Fruit fly (Drosophila melanogaster): ENCODE results near the gene CG11977.

CG11977 gene

DNA sequence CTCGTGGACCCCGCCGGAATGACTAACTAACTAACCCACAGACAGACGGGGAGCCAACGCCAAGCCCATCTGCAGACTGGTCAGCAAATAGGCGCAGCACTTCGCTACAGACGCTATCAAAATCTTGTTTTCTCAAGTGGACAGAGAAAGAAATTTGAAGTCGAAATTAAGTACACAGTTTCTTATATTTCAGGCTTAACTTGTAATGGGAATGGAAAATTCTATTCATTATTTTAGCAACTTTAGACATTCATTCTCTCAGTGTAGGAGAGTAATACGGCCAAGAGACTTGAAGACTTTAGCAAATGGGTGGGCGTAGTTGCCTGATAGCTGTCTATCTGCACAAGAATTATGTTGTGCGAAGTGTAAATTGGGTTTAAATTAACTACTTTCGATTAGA lies 39.2 kb upstream of the CG11977 start:
- TF ChIP-seq Mrtf (GFP tag; IDR thresholded peaks at IDR 0.05) = no peak
- peak; percentile 8 for TF ChIP-seq gem (tag; optimal IDR thresholded peaks at IDR 0.05)
- TF ChIP-seq bsh (GFP tag; optimal IDR thresholded peaks at IDR 0.05) = peak in 1 of 2 experiments; percentile 53
- TF ChIP-seq danr (GFP tag; IDR thresholded peaks at IDR 0.05) = no peak
- peak; percentile 54 for TF ChIP-seq Ets65A (GFP tag)
- TF ChIP-seq Dip2 (GFP tag; IDR thresholded peaks at IDR 0.05) = no peak
- peak; percentile 71 for TF ChIP-seq Drgx (GFP tag; IDR thresholded peaks at IDR 0.05)
- no peak for TF ChIP-seq Kr (GFP tag; optimal IDR thresholded peaks at IDR 0.05)
- 0 out of 4 replicates have a peak, but pooled peaks have one; percentile 35 for TF ChIP-seq chinmo (GFP tag; IDR thresholded peaks at IDR 0.05; ENCODE audit: partially characterized antibody)
- no peak for TF ChIP-seq CG6654 (GFP tag; optimal IDR thresholded peaks at IDR 0.05)
- 0 out of 2 replicates have a peak, but pooled peaks have one; percentile 8 for TF ChIP-seq Xrp1 (GFP tag; IDR thresholded peaks at IDR 0.05)
- no peak for TF ChIP-seq zfh2 (GFP tag; optimal IDR thresholded peaks at IDR 0.05)

DNA sequence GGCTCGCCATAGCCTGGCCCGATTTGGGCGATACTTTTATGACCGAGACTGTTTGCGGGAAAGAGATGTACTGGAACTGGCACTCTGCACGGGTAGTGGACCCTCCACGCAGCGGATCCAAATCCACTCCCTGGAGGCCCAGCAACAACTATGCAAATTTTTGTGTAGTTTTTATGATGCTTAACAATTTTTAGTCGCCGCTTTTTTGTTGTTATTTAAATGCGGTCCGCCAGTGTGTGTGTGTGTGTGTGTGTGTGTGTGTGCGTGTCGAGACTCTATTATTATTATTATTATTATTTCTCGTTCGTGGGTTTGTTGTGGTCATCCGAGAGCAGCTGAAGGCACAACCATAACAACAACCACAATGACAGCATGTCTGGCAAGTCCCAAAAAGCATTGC lies 38.3 kb upstream of the CG11977 start:
- TF ChIP-seq dmrt99B (tag; optimal IDR thresholded peaks at IDR 0.05) (no peak), dpn (GFP tag; optimal IDR thresholded peaks at IDR 0.05) (no peak), vvl (GFP tag; IDR thresholded peaks at IDR 0.05) (peak; percentile 54; the same call in 1 of the 2 replicates), odd (GFP tag; optimal IDR thresholded peaks at IDR 0.05) (no peak), cg (GFP tag; optimal IDR thresholded peaks at IDR 0.05) (peak; percentile 17), Oaz (GFP tag; IDR thresholded peaks at IDR 0.05) (no peak), Ets65A (GFP tag) (peak; percentile 22), Mrtf (GFP tag; IDR thresholded peaks at IDR 0.05) (no peak), lola (GFP tag; optimal IDR thresholded peaks at IDR 0.05) (no peak), B-H1 (GFP tag; IDR thresholded peaks at IDR 0.05) (no peak), abd-A (tag; optimal IDR thresholded peaks at IDR 0.05) (peak; percentile 4), HmgZ (tag; optimal IDR thresholded peaks at IDR 0.05) (no peak), chinmo (GFP tag; IDR thresholded peaks at IDR 0.05; ENCODE audit: partially characterized antibody) (0 out of 4 replicates have a peak, but pooled peaks have one; percentile 14), bowl (GFP tag; IDR thresholded peaks at IDR 0.05) (no peak), sim (GFP tag; IDR thresholded peaks at IDR 0.05) (no peak)

DNA sequence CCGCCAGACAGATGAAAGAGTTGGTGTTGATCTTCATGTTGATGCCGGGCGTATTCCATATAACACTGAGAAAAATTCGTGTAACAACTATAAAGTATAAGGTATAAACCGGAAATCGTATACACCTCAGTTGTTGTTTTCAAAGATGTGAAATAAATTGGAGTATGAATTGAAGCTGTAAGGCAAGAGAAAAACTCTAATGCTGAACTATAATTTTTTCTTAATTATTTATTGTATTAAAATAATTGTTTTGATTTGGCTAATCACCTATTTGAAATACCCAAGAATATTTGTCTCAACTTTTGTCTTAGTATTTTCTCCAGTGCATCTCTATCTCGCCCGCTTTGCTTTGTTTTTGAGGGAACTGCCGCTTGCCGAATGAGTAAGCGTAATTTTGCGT lies 37.2 kb upstream of the CG11977 start:
- TF ChIP-seq ham (GFP tag; IDR thresholded peaks at IDR 0.05) = no peak
- TF ChIP-seq Ets97D (GFP tag; optimal IDR thresholded peaks at IDR 0.05) = no peak
- no peak for TF ChIP-seq lov (optimal IDR thresholded peaks at IDR 0.05)
- TF ChIP-seq lov (GFP tag; IDR thresholded peaks at IDR 0.05) = no peak
- TF ChIP-seq Ada2b (GFP tag; IDR thresholded peaks at IDR 0.05) = peak; percentile 40; the same call in 1 of the 2 replicates
- no peak for TF ChIP-seq HmgZ (tag; optimal IDR thresholded peaks at IDR 0.05)
- no peak for TF ChIP-seq CG15011 (GFP tag; optimal IDR thresholded peaks at IDR 0.05)
- TF ChIP-seq CrebB (tag; optimal IDR thresholded peaks at IDR 0.05) = no peak
- TF ChIP-seq BEAF-32 (GFP tag; optimal IDR thresholded peaks at IDR 0.05) = no peak
- TF ChIP-seq pho (GFP tag; optimal IDR thresholded peaks at IDR 0.05) = no peak
- TF ChIP-seq CG13296 (GFP tag; optimal IDR thresholded peaks at IDR 0.05) = peak; percentile 39
- TF ChIP-seq trh (GFP tag; optimal IDR thresholded peaks at IDR 0.05) = no peak
- no peak for TF ChIP-seq CG10959 (GFP tag; IDR thresholded peaks at IDR 0.05)
- no peak for TF ChIP-seq Fer1 (GFP tag; optimal IDR thresholded peaks at IDR 0.05)
- no peak for TF ChIP-seq slp2 (GFP tag; optimal IDR thresholded peaks at IDR 0.05)
- no peak for TF ChIP-seq CG7928 (GFP tag; optimal IDR thresholded peaks at IDR 0.05)
- TF ChIP-seq CG42726 (GFP tag; IDR thresholded peaks at IDR 0.05; ENCODE audit: partially characterized antibody) = no peak
- no peak for TF ChIP-seq CG9932 (GFP tag; IDR thresholded peaks at IDR 0.05)
- no peak for TF ChIP-seq CG1647 (GFP tag; optimal IDR thresholded peaks at IDR 0.05)
- peak; percentile 47 for TF ChIP-seq fd96Cb (tag; optimal IDR thresholded peaks at IDR 0.05)
- peak; percentile 16 for TF ChIP-seq CG6254 (GFP tag; optimal IDR thresholded peaks at IDR 0.05)
- TF ChIP-seq cad (GFP tag; optimal IDR thresholded peaks at IDR 0.05) = no peak
- peak; percentile 26; the same call in 1 of the 2 replicates for TF ChIP-seq CG4404 (GFP tag; IDR thresholded peaks at IDR 0.05)
- peak; percentile 28 for TF ChIP-seq BtbVII (GFP tag; optimal IDR thresholded peaks at IDR 0.05)
- no peak for TF ChIP-seq Trl (optimal IDR thresholded peaks at IDR 0.05)
- no peak for TF ChIP-seq Trl (GFP tag; optimal IDR thresholded peaks at IDR 0.05)
- peak; percentile 56 for TF ChIP-seq CG10267 (tag; optimal IDR thresholded peaks at IDR 0.05)
